Worm (Caenorhabditis elegans): ENCODE data around the gene picc-1.

DNA sequence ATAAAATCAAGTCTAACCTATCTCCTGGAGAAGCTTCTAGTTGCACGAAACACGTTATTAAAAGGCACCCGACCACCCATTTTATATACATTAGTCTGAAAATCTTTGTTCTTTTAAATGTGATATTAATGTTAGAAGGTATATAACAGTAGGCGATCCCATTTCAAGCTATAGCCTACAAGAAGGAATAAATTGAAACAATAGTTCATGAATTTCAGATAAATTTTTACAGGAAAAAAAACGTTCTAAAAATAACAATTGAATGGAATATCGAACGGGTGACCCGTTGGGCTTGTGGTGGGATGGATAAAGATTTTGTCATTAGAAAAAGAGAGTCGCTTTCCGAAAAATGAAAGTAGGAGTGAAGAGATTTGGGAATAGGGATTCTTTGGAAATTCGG is 29.0 kb downstream of the picc-1 start, which contains the start of gene pgap-3:
- TF ChIP-seq nhr-232 (tag; optimal IDR thresholded peaks at IDR 0.05) (no peak), unc-55 (GFP tag; optimal IDR thresholded peaks at IDR 0.05) (no peak), fax-1 (tag; optimal IDR thresholded peaks at IDR 0.05) (no peak), dmd-4 (tag; optimal IDR thresholded peaks at IDR 0.05; ENCODE audit: borderline replicate concordance) (no peak), Y22D7AL.16 (tag; optimal IDR thresholded peaks at IDR 0.05) (no peak)
